Fruit fly (Drosophila melanogaster): Measurements from ENCODE around the gene ATPsynCF6.

dm6 chr3R:23318928-23319327, 36.9 kb downstream of the ATPsynCF6 start:
- no peak for TF ChIP-seq woc (GFP tag; optimal IDR thresholded peaks at IDR 0.05)
- no peak for TF ChIP-seq br (GFP tag; optimal IDR thresholded peaks at IDR 0.05)
- no peak for TF ChIP-seq Abd-B (GFP tag; optimal IDR thresholded peaks at IDR 0.05)
- no peak for TF ChIP-seq Jra (GFP tag; optimal IDR thresholded peaks at IDR 0.05)
- no peak for TF ChIP-seq Rel (GFP tag; optimal IDR thresholded peaks at IDR 0.05)
- TF ChIP-seq Rel (tag; optimal IDR thresholded peaks at IDR 0.05), result no peak
- no peak for TF ChIP-seq h (GFP tag; optimal IDR thresholded peaks at IDR 0.05)
- no peak for TF ChIP-seq usp (GFP tag; optimal IDR thresholded peaks at IDR 0.05)
